Fruit fly (Drosophila melanogaster) whole organism, embryonic: ENCODE measurements around the gene Srr.

Experiments used
- Blimp-1 ChIP-seq: fragments of 200-800 bp; sonication (Bioruptor generic); optimal IDR thresholded peaks from 3 replicates; lab custom pipeline; 2018; ENCODE audit warnings: missing biosample characterization, missing genetic modification characterization, mild to moderate bottlenecking, moderate library complexity, missing genetic modification reagents
- CG12071 ChIP-seq: fragments of 200-800 bp; sonication (Bioruptor generic); optimal IDR thresholded peaks from 3 replicates; lab custom pipeline; 2018; ENCODE audit warnings: missing biosample characterization, mild to moderate bottlenecking, missing genetic modification characterization
- CG12391 ChIP-seq: fragments of 200-800 bp; sonication (Bioruptor generic); optimal IDR thresholded peaks from 3 replicates; lab custom pipeline; 2018; ENCODE audit warnings: missing biosample characterization, mild to moderate bottlenecking, missing genetic modification characterization, moderate library complexity
- CG12744 ChIP-seq: fragments of 200-800 bp; sonication (Bioruptor generic); optimal IDR thresholded peaks from 2 replicates; lab custom pipeline; 2016; ENCODE audit warnings: missing biosample characterization, missing genetic modification characterization
- CG13123 ChIP-seq: fragments of 200-800 bp; sonication (Bioruptor generic); optimal IDR thresholded peaks from 2 replicates; lab custom pipeline; 2016; ENCODE audit warnings: missing biosample characterization, missing genetic modification characterization
- CG13424 ChIP-seq: fragments of 200-800 bp; sonication (Bioruptor generic); optimal IDR thresholded peaks from 2 replicates; lab custom pipeline; 2019; ENCODE audit warnings: missing biosample characterization, mild to moderate bottlenecking, missing genetic modification characterization, moderate library complexity
- CG14014 ChIP-seq: fragments of 200-800 bp; sonication (Bioruptor generic); IDR thresholded peaks from 2 replicates; pipeline ENCODE4 v1.3.6; 2022; ENCODE audit warnings: missing biosample characterization, missing genetic modification characterization
- CG1529 ChIP-seq: fragments of 200-800 bp; sonication (Bioruptor generic); optimal IDR thresholded peaks from 3 replicates; lab custom pipeline; 2018; ENCODE audit warnings: missing biosample characterization, missing genetic modification characterization
- CG16815 ChIP-seq: fragments of 200-800 bp; sonication (Bioruptor generic); optimal IDR thresholded peaks from 3 replicates; lab custom pipeline; 2017; ENCODE audit warnings: missing biosample characterization, mild to moderate bottlenecking, missing genetic modification characterization
- CG18476 ChIP-seq: fragments of 200-800 bp; sonication (Bioruptor generic); optimal IDR thresholded peaks from 2 replicates; lab custom pipeline; 2016; ENCODE audit warnings: missing biosample characterization, mild to moderate bottlenecking, missing genetic modification characterization
- CG31224 ChIP-seq: fragments of 200-800 bp; sonication (Bioruptor generic); IDR thresholded peaks from 2 replicates; pipeline ENCODE4 v1.3.6; 2022; ENCODE audit warnings: missing biosample characterization, missing genetic modification characterization
- CG4820 ChIP-seq: fragments of 200-800 bp; sonication (Bioruptor generic); optimal IDR thresholded peaks from 3 replicates; lab custom pipeline; 2016; ENCODE audit warnings: missing biosample characterization, missing genetic modification characterization
- CG5180 ChIP-seq: fragments of 200-800 bp; sonication (Bioruptor generic); optimal IDR thresholded peaks from 3 replicates; lab custom pipeline; 2017; ENCODE audit warnings: missing biosample characterization, missing genetic modification characterization, mild to moderate bottlenecking, moderate library complexity, missing genetic modification reagents
- CG7271 ChIP-seq: fragments of 200-800 bp; sonication (Bioruptor generic); optimal IDR thresholded peaks from 2 replicates; lab custom pipeline; 2018; ENCODE audit warnings: missing biosample characterization, mild to moderate bottlenecking, missing genetic modification characterization, moderate library complexity
- CG7839 ChIP-seq: fragments of 200-800 bp; sonication (Bioruptor generic); optimal IDR thresholded peaks from 3 replicates; lab custom pipeline; 2018; ENCODE audit warnings: missing biosample characterization, mild to moderate bottlenecking, missing genetic modification characterization, moderate library complexity
- CG8359 ChIP-seq: fragments of 200-800 bp; sonication (Bioruptor generic); optimal IDR thresholded peaks from 2 replicates; lab custom pipeline; 2017; ENCODE audit warnings: missing biosample characterization, mild to moderate bottlenecking, missing genetic modification characterization, borderline replicate concordance
- CG8765 ChIP-seq: fragments of 200-800 bp; sonication (Bioruptor generic); IDR thresholded peaks from 2 replicates; pipeline ENCODE4 v1.3.6; 2022; ENCODE audit warnings: missing biosample characterization, missing genetic modification characterization
- Deaf1 ChIP-seq: fragments of 200-800 bp; optimal IDR thresholded peaks from 3 replicates; lab custom pipeline; 2019; ENCODE audit warnings: missing biosample characterization, mild to moderate bottlenecking, missing genetic modification characterization, moderate library complexity
- Dfd ChIP-seq, 2 experiments: fragments of >200 bp; optimal IDR thresholded peaks; 2 replicates each; lab custom pipeline; 2017; ENCODE audit warnings: missing biosample characterization in 2 of 2, missing genetic modification characterization in 2 of 2
- HLH3B ChIP-seq: fragments of 200-800 bp; sonication (Bioruptor generic); IDR thresholded peaks from 2 replicates; pipeline ENCODE4 v1.3.6; 2022; ENCODE audit warnings: missing biosample characterization, missing genetic modification characterization
- Hmx ChIP-seq: fragments of 200-800 bp; sonication (Bioruptor generic); optimal IDR thresholded peaks from 2 replicates; lab custom pipeline; 2016; ENCODE audit warnings: missing biosample characterization, missing genetic modification characterization
- Meics ChIP-seq: fragments of 200-800 bp; sonication (Bioruptor generic); optimal IDR thresholded peaks from 2 replicates; lab custom pipeline; 2017; ENCODE audit warnings: missing biosample characterization, mild to moderate bottlenecking, missing genetic modification characterization
- Mrtf ChIP-seq: fragments of 200-800 bp; sonication (Bioruptor generic); IDR thresholded peaks from 3 replicates; pipeline ENCODE4 v1.3.6; 2022; ENCODE audit warnings: missing biosample characterization, missing genetic modification characterization
- Nf-YB ChIP-seq: fragments of 200-800 bp; sonication (Bioruptor generic); optimal IDR thresholded peaks from 3 replicates; lab custom pipeline; 2019; ENCODE audit warnings: missing biosample characterization, mild to moderate bottlenecking, missing genetic modification characterization, moderate library complexity
- Opbp ChIP-seq: fragments of 200-800 bp; sonication (Bioruptor generic); IDR thresholded peaks from 3 replicates; pipeline ENCODE4 v1.3.6; 2022; ENCODE audit warnings: missing biosample characterization, missing genetic modification characterization; ENCODE audit not compliant: partially characterized antibody
- Xrp1 ChIP-seq: fragments of 200-800 bp; sonication (Bioruptor generic); IDR thresholded peaks from 2 replicates; pipeline ENCODE4 v1.3.6; 2022; ENCODE audit warnings: missing biosample characterization, missing genetic modification characterization
- bcd ChIP-seq: fragments of 200-800 bp; sonication (Bioruptor generic); optimal IDR thresholded peaks from 2 replicates; lab custom pipeline; 2017; ENCODE audit warnings: missing biosample characterization, mild to moderate bottlenecking, missing genetic modification characterization
- cwo ChIP-seq: fragments of 200-800 bp; sonication (Bioruptor generic); optimal IDR thresholded peaks from 3 replicates; lab custom pipeline; 2017; ENCODE audit warnings: missing biosample characterization, missing genetic modification characterization, mild to moderate bottlenecking, moderate library complexity, missing genetic modification reagents
- dati ChIP-seq: fragments of 200-800 bp; sonication (Bioruptor generic); IDR thresholded peaks from 2 replicates; pipeline ENCODE4 v1.3.6; 2022; ENCODE audit warnings: missing biosample characterization, missing genetic modification characterization
- ems ChIP-seq: fragments of 200-800 bp; sonication (Bioruptor generic); optimal IDR thresholded peaks from 3 replicates; lab custom pipeline; 2016; ENCODE audit warnings: missing biosample characterization, missing genetic modification characterization
- eve ChIP-seq, 2 experiments: fragments of >200 bp; optimal IDR thresholded peaks; 2 replicates each; lab custom pipeline; 2017; ENCODE audit warnings: missing biosample characterization in 2 of 2, missing genetic modification characterization in 2 of 2
- fd102C ChIP-seq: fragments of 200-800 bp; sonication (Bioruptor generic); optimal IDR thresholded peaks from 2 replicates; lab custom pipeline; 2018; ENCODE audit warnings: missing biosample characterization, mild to moderate bottlenecking, missing genetic modification characterization, moderate library complexity
- fd96Cb ChIP-seq: fragments of 200-800 bp; sonication (Bioruptor generic); optimal IDR thresholded peaks from 2 replicates; lab custom pipeline; 2018; ENCODE audit warnings: missing biosample characterization, mild to moderate bottlenecking, missing genetic modification characterization, moderate library complexity
- grau ChIP-seq: fragments of 200-800 bp; optimal IDR thresholded peaks from 3 replicates; lab custom pipeline; 2019; ENCODE audit warnings: missing biosample characterization, mild to moderate bottlenecking, missing genetic modification characterization, moderate library complexity
- ham ChIP-seq: fragments of 200-800 bp; sonication (Bioruptor generic); IDR thresholded peaks from 2 replicates; pipeline ENCODE4 v1.3.6; 2022; ENCODE audit warnings: missing biosample characterization, missing genetic modification characterization
- lov ChIP-seq, 2 experiments: fragments of 200-800 bp in 1 of 2; fragments of >200 bp in 1 of 2; sonication (Bioruptor generic) in 1 of 2; IDR thresholded peaks in 1 of 2; optimal IDR thresholded peaks in 1 of 2; 2 replicates in 1 of 2; 3 replicates in 1 of 2; pipeline versions ENCODE4 v1.3.6 to Lab custom; 2017 to 2022; ENCODE audit warnings: missing biosample characterization in 1 of 2, missing genetic modification characterization in 1 of 2
- nom ChIP-seq: fragments of 200-800 bp; sonication (Bioruptor generic); optimal IDR thresholded peaks from 2 replicates; lab custom pipeline; 2017; ENCODE audit warnings: missing biosample characterization, missing genetic modification characterization, mild to moderate bottlenecking, moderate library complexity, missing genetic modification reagents
- phol ChIP-seq: fragments of 200-800 bp; sonication (Bioruptor generic); optimal IDR thresholded peaks from 3 replicates; lab custom pipeline; 2018; ENCODE audit warnings: missing biosample characterization, mild to moderate bottlenecking, missing genetic modification characterization, moderate library complexity
- ranshi ChIP-seq: fragments of 200-800 bp; sonication (Bioruptor generic); IDR thresholded peaks from 2 replicates; pipeline ENCODE4 v1.3.6; 2022; ENCODE audit warnings: missing biosample characterization, missing genetic modification characterization
- sc ChIP-seq, 3 experiments: fragments of >200 bp in 2 of 3; fragments of 200-800 bp in 1 of 3; sonication (Bioruptor generic) in 1 of 3; optimal IDR thresholded peaks; 2 replicates in 2 of 3; 3 replicates in 1 of 3; lab custom pipeline; 2017; ENCODE audit warnings: mild to moderate bottlenecking in 1 of 3, missing biosample characterization in 1 of 3, missing genetic modification characterization in 1 of 3, missing genetic modification reagents in 1 of 3
- shn ChIP-seq: fragments of 200-800 bp; sonication (Bioruptor generic); optimal IDR thresholded peaks from 3 replicates; lab custom pipeline; 2016; ENCODE audit warnings: missing biosample characterization, missing genetic modification characterization
- sisA ChIP-seq: fragments of 200-800 bp; sonication (Bioruptor generic); IDR thresholded peaks from 2 replicates; pipeline ENCODE4 v1.3.6; 2022; ENCODE audit warnings: missing biosample characterization, missing genetic modification characterization
- so ChIP-seq: fragments of 200-800 bp; sonication (Bioruptor generic); IDR thresholded peaks from 3 replicates; pipeline ENCODE4 v1.3.6; 2022; ENCODE audit warnings: missing biosample characterization, missing genetic modification characterization
- tin ChIP-seq: fragments of 200-800 bp; sonication (Bioruptor generic); optimal IDR thresholded peaks from 3 replicates; lab custom pipeline; 2016; ENCODE audit warnings: missing biosample characterization, missing genetic modification characterization
- tio ChIP-seq: fragments of 200-800 bp; sonication (Bioruptor generic); optimal IDR thresholded peaks from 2 replicates; lab custom pipeline; 2017; ENCODE audit warnings: missing biosample characterization, missing genetic modification characterization, inconsistent platforms
- vfl ChIP-seq: fragments of 200-800 bp; sonication (Bioruptor generic); optimal IDR thresholded peaks from 2 replicates; lab custom pipeline; 2016; ENCODE audit warnings: missing biosample characterization, missing genetic modification characterization
- vnd ChIP-seq: fragments of 200-800 bp; sonication (Bioruptor generic); IDR thresholded peaks from 3 replicates; pipeline ENCODE4 v1.3.6; 2022; ENCODE audit warnings: missing biosample characterization, missing genetic modification characterization; ENCODE audit not compliant: partially characterized antibody
- yki ChIP-seq: fragments of >200 bp; optimal IDR thresholded peaks from 3 replicates; lab custom pipeline; 2018

The Srr gene

dm6 chr3R:9351415-9352379, 13.5 kb upstream of the Srr start (continued):
- TF ChIP-seq CG13424 (peak; percentile 54), Hmx (no peak), shn (GFP tag; lab: Kevin White, UChicago) (peak; percentile 43), CG7839 (tag; lab: Kevin White, UChicago) (peak; percentile 74), sisA (GFP tag; lab: Robert Waterston, UW) (no peak), cwo (GFP tag; lab: Kevin White, UChicago) (peak; percentile 87), CG4820 (GFP tag; lab: Kevin White, UChicago) (peak; percentile 26), Dfd (GFP tag; optimal IDR thresholded peaks at IDR 0.05; lab: Kevin White, UChicago) (no peak), Deaf1 (tag; lab: Kevin White, UChicago) (peak; percentile 63), sc (optimal IDR thresholded peaks at IDR 0.05; lab: Kevin White, UChicago) (no peak), sc (GFP tag; optimal IDR thresholded peaks at IDR 0.05; lab: Kevin White, UChicago) (peak; percentile 8), grau (tag; lab: Kevin White, UChicago) (peak; percentile 76), fd96Cb (tag; lab: Kevin White, UChicago) (peak; percentile 43), phol (tag; lab: Kevin White, UChicago) (peak; percentile 47), CG8765 (GFP tag; lab: Robert Waterston, UW) (no peak), CG12744 (GFP tag; lab: Kevin White, UChicago) (peak; percentile 42), CG8359 (GFP tag; lab: Kevin White, UChicago) (no peak), CG1529 (GFP tag; lab: Kevin White, UChicago) (no peak), Opbp (GFP tag; lab: Robert Waterston, UW) (no peak), dati (GFP tag; lab: Robert Waterston, UW) (no peak), Blimp-1 (GFP tag; lab: Kevin White, UChicago) (peak; percentile 39), vnd (GFP tag; lab: Robert Waterston, UW) (no peak), CG18476 (GFP tag; lab: Kevin White, UChicago) (peak; percentile 54), Nf-YB (GFP tag; lab: Kevin White, UChicago) (no peak), CG7271 (tag; lab: Kevin White, UChicago) (no peak), eve (GFP tag; optimal IDR thresholded peaks at IDR 0.05; lab: Kevin White, UChicago) (no peak), bcd (GFP tag; lab: Kevin White, UChicago) (peak; percentile 73), fd102C (GFP tag; lab: Kevin White, UChicago) (no peak), CG14014 (no peak), CG16815 (peak; percentile 27), CG12071 (GFP tag; lab: Kevin White, UChicago) (peak; percentile 60), Mrtf (GFP tag; lab: Robert Waterston, UW) (no peak), yki (no peak), ranshi (no peak), Meics (peak; percentile 83), lov (optimal IDR thresholded peaks at IDR 0.05; lab: Kevin White, UChicago) (no peak), lov (GFP tag; IDR thresholded peaks at IDR 0.05; lab: Robert Waterston, UW) (no peak), tin (peak; percentile 37), CG5180 (GFP tag; lab: Kevin White, UChicago) (peak; percentile 23), CG31224 (GFP tag; lab: Robert Waterston, UW) (no peak), HLH3B (GFP tag; lab: Robert Waterston, UW) (no peak), tio (GFP tag; lab: Kevin White, UChicago) (peak; percentile 43), Xrp1 (GFP tag; lab: Robert Waterston, UW) (no peak), nom (GFP tag; lab: Kevin White, UChicago) (no peak), vfl (GFP tag; lab: Kevin White, UChicago) (no peak), ems (peak; percentile 69), so (GFP tag; lab: Robert Waterston, UW) (no peak), CG13123 (no peak), ham (GFP tag; lab: Robert Waterston, UW) (no peak), CG12391 (tag; lab: Kevin White, UChicago) (peak; percentile 59)
